Fruit fly (Drosophila melanogaster): ENCODE results near the gene nmd.

nmd gene

dm6 chr2L:10306518-10307260 lies 2.9 kb upstream of the nmd start, which contains the start of the genes CG5390 and CG4968 (continued):
- TF ChIP-seq unc-4 (GFP tag; IDR thresholded peaks at IDR 0.05; ENCODE audit: partially characterized antibody) (peak; percentile 50), Bdp1 (GFP tag; optimal IDR thresholded peaks at IDR 0.05) (no peak), CG8388 (GFP tag; optimal IDR thresholded peaks at IDR 0.05) (peak; percentile 64), Ptx1 (GFP tag; IDR thresholded peaks at IDR 0.05) (peak; percentile 50; the same call in 1 of the 2 replicates), slp2 (GFP tag; optimal IDR thresholded peaks at IDR 0.05) (no peak), Sry-δ (GFP tag; optimal IDR thresholded peaks at IDR 0.05) (peak; percentile 76), vnd (GFP tag; IDR thresholded peaks at IDR 0.05; ENCODE audit: partially characterized antibody) (no peak), MBD-R2 (GFP tag; IDR thresholded peaks at IDR 0.05) (peak; percentile 87), nmo (GFP tag; optimal IDR thresholded peaks at IDR 0.05) (peak; percentile 66), CG31388 (GFP tag; optimal IDR thresholded peaks at IDR 0.05) (no peak), CG30403 (GFP tag; optimal IDR thresholded peaks at IDR 0.05) (peak; percentile 73), Abd-B (GFP tag; optimal IDR thresholded peaks at IDR 0.05) (no peak), toy (GFP tag; IDR thresholded peaks at IDR 0.05) (no peak), pfk (GFP tag; optimal IDR thresholded peaks at IDR 0.05) (peak; percentile 94), bcd (GFP tag; optimal IDR thresholded peaks at IDR 0.05) (no peak), wdn (GFP tag; IDR thresholded peaks at IDR 0.05) (peak; percentile 38; the same call in 1 of the 2 replicates), PHDP (tag; optimal IDR thresholded peaks at IDR 0.05) (peak; percentile 80), Dip3 (GFP tag; optimal IDR thresholded peaks at IDR 0.05) (peak; percentile 2), Spps (tag; optimal IDR thresholded peaks at IDR 0.05) (peak; percentile 44), CG31441 (GFP tag; IDR thresholded peaks at IDR 0.05) (peak; percentile 80; the same call in 1 of the 2 replicates), CG10654 (GFP tag; optimal IDR thresholded peaks at IDR 0.05) (peak; percentile 58), ERR (GFP tag; optimal IDR thresholded peaks at IDR 0.05) (no peak), CG8765 (GFP tag; IDR thresholded peaks at IDR 0.05) (no peak), Gsc (GFP tag; IDR thresholded peaks at IDR 0.05) (no peak), croc (GFP tag; conservative IDR thresholded peaks at IDR 0.05) (no peak), CG31224 (GFP tag; IDR thresholded peaks at IDR 0.05) (peak; percentile 45; the same call in 1 of the 2 replicates), ac (GFP tag; optimal IDR thresholded peaks at IDR 0.05) (no peak), D19A (tag; optimal IDR thresholded peaks at IDR 0.05) (no peak), fru (optimal IDR thresholded peaks at IDR 0.05) (no peak), CG3847 (GFP tag; IDR thresholded peaks at IDR 0.05) (peak; percentile 64), CG7839 (tag; optimal IDR thresholded peaks at IDR 0.05) (no peak), Ets97D (GFP tag; optimal IDR thresholded peaks at IDR 0.05) (peak; percentile 77), sim (GFP tag; IDR thresholded peaks at IDR 0.05) (no peak), z (GFP tag; IDR thresholded peaks at IDR 0.05) (peak; percentile 63; the same call in 1 of the 3 replicates), Sox102F (GFP tag; optimal IDR thresholded peaks at IDR 0.05) (no peak), Ets65A (GFP tag) (peak; percentile 89), h (optimal IDR thresholded peaks at IDR 0.05) (no peak), E2f2 (GFP tag; IDR thresholded peaks at IDR 0.05) (peak; percentile 70), CoRest (tag; optimal IDR thresholded peaks at IDR 0.05) (peak; percentile 79), CG7928 (GFP tag; optimal IDR thresholded peaks at IDR 0.05) (peak; percentile 45), CG7963 (GFP tag; IDR thresholded peaks at IDR 0.05; ENCODE audit: partially characterized antibody) (0 out of 3 replicates have a peak, but pooled peaks have one; percentile 17), ranshi (GFP tag; IDR thresholded peaks at IDR 0.05) (peak; percentile 47; the same call in 1 of the 2 replicates), Side (GFP tag; optimal IDR thresholded peaks at IDR 0.05) (peak; percentile 24), Tbp (GFP tag; optimal IDR thresholded peaks at IDR 0.05) (no peak)
